Worm (Caenorhabditis elegans): ENCODE measurements around the gene K06A4.2.

The K06A4.2 gene

ce11 chrV:9509597-9509996, 25.6 kb downstream of the K06A4.2 start:
- TF ChIP-seq ceh-9 (tag; optimal IDR thresholded peaks at IDR 0.05) (no peak), npax-4 (tag; optimal IDR thresholded peaks at IDR 0.05) (no peak), odd-2 (tag; optimal IDR thresholded peaks at IDR 0.05) (no peak), elt-2 (tag; optimal IDR thresholded peaks at IDR 0.05) (no peak), unc-42 (tag; optimal IDR thresholded peaks at IDR 0.05) (no peak)

ce11 chrV:9513590-9513989, 29.6 kb downstream of the K06A4.2 start, which contains the start of gene eif-2Bdelta:
Gene eif-2Bdelta (plus strand): TSS chrV:9513824.
- TF ChIP-seq pha-2 (tag; optimal IDR thresholded peaks at IDR 0.05) (no peak), F13H6.1 (tag; optimal IDR thresholded peaks at IDR 0.05) (no peak), ceh-31 (tag; optimal IDR thresholded peaks at IDR 0.05) (no peak), che-1 (tag; optimal IDR thresholded peaks at IDR 0.05) (no peak), fkh-6 (tag; optimal IDR thresholded peaks at IDR 0.05) (no peak), unc-42 (tag; optimal IDR thresholded peaks at IDR 0.05) (no peak), ceh-18 (tag; optimal IDR thresholded peaks at IDR 0.05) (no peak), hlh-6 (tag; optimal IDR thresholded peaks at IDR 0.05) (no peak), ahr-1 (tag; optimal IDR thresholded peaks at IDR 0.05) (no peak), C08G9.2 (tag; optimal IDR thresholded peaks at IDR 0.05) (no peak)

ce11 chrV:9516280-9516679, 32.3 kb downstream of the K06A4.2 start:
- no peak for TF ChIP-seq T23F11.4 (GFP tag; optimal IDR thresholded peaks at IDR 0.05)
- TF ChIP-seq syd-9 (tag; optimal IDR thresholded peaks at IDR 0.05) = no peak
- TF ChIP-seq lin-11 (tag; optimal IDR thresholded peaks at IDR 0.05) = no peak
- no peak for TF ChIP-seq F13H6.1 (tag; optimal IDR thresholded peaks at IDR 0.05)
- TF ChIP-seq nhr-11 (tag; optimal IDR thresholded peaks at IDR 0.05) = no peak
- no peak for TF ChIP-seq che-1 (tag; optimal IDR thresholded peaks at IDR 0.05)
- TF ChIP-seq pax-1 (tag; optimal IDR thresholded peaks at IDR 0.05) = no peak

- TF ChIP-seq sdc-2 (tag; optimal IDR thresholded peaks at IDR 0.05) (no peak), ceh-19 (GFP tag; optimal IDR thresholded peaks at IDR 0.05) (no peak), ztf-16 (tag; optimal IDR thresholded peaks at IDR 0.05) (no peak), nhr-11 (tag; optimal IDR thresholded peaks at IDR 0.05) (no peak), ceh-18 (tag; optimal IDR thresholded peaks at IDR 0.05) (no peak), ets-4 (tag; optimal IDR thresholded peaks at IDR 0.05) (no peak), ttx-3 (tag; optimal IDR thresholded peaks at IDR 0.05) (no peak), unc-42 (tag; optimal IDR thresholded peaks at IDR 0.05) (no peak), ceh-9 (tag; optimal IDR thresholded peaks at IDR 0.05) (no peak), unc-55 (GFP tag; optimal IDR thresholded peaks at IDR 0.05) (no peak), elt-4 (tag; optimal IDR thresholded peaks at IDR 0.05) (no peak), ceh-30 (tag; optimal IDR thresholded peaks at IDR 0.05) (no peak), ceh-48 (tag; optimal IDR thresholded peaks at IDR 0.05) (no peak), eyg-1 (tag; optimal IDR thresholded peaks at IDR 0.05) (no peak), sox-4 (tag; optimal IDR thresholded peaks at IDR 0.05) (no peak), fkh-10 (GFP tag; optimal IDR thresholded peaks at IDR 0.05) (no peak), ceh-34 (tag; optimal IDR thresholded peaks at IDR 0.05) (no peak), hlh-8 (tag; optimal IDR thresholded peaks at IDR 0.05) (no peak), fkh-6 (tag; optimal IDR thresholded peaks at IDR 0.05) (no peak), dve-1 (tag; optimal IDR thresholded peaks at IDR 0.05) (no peak)
Observed at ce11 chrV:9518832-9519231, 34.8 kb downstream of the K06A4.2 start, which contains the start of gene C50F4.8. Gene C50F4.8 (minus strand): TSS chrV:9518859.

- TF ChIP-seq K02D7.2 (tag; optimal IDR thresholded peaks at IDR 0.05) (no peak), pha-4 (tag; optimal IDR thresholded peaks at IDR 0.05) (no peak), ceh-22 (tag; optimal IDR thresholded peaks at IDR 0.05) (no peak), syd-9 (tag; optimal IDR thresholded peaks at IDR 0.05) (no peak), ceh-18 (tag; optimal IDR thresholded peaks at IDR 0.05) (no peak), ceh-45 (GFP tag; IDR thresholded peaks at IDR 0.05) (no peak)
Observed at ce11 chrV:9521697-9522096, 37.7 kb downstream of the K06A4.2 start.
